Worm (Caenorhabditis elegans): ENCODE results near the gene Y73F8A.20.

Y73F8A.20 gene

ce11 chrIV:15377473-15377872 lies 787 bp upstream of the Y73F8A.20 start:
- TF ChIP-seq tbx-8 (GFP tag; optimal IDR thresholded peaks at IDR 0.05), result no peak
- no peak for TF ChIP-seq snpc-4 (tag; optimal IDR thresholded peaks at IDR 0.05)
- TF ChIP-seq elt-3 (tag; optimal IDR thresholded peaks at IDR 0.05), result no peak

DNA sequence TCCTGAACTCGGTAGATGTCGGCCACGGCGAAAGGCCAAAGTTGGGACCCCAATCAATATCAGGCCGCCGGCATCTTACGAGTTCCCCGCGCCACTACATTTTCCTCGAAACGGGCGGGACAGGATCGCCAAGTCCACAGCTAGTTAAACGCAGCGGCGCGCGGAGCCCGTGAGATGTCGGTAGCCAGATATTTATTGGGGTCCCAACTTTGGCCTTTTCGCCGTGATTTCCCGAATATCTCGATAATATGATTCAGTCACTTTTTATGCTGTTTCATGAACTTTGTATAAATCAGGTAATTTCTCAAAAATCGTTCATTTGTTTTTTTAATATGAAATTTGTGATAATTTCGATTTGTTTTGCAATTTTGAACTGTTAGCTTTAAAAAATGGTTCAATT lies 3.6 kb downstream of the Y73F8A.20 start:
- TF ChIP-seq ceh-43 (GFP tag; optimal IDR thresholded peaks at IDR 0.05) (no peak), ztf-11 (tag; optimal IDR thresholded peaks at IDR 0.05) (no peak), nhr-237 (tag; optimal IDR thresholded peaks at IDR 0.05) (no peak), ceh-39 (tag; optimal IDR thresholded peaks at IDR 0.05) (no peak), mls-2 (tag; optimal IDR thresholded peaks at IDR 0.05) (no peak), cnd-1 (tag; optimal IDR thresholded peaks at IDR 0.05) (no peak), zip-8 (tag; optimal IDR thresholded peaks at IDR 0.05) (no peak), hlh-1 (tag; optimal IDR thresholded peaks at IDR 0.05) (no peak), unc-62 (GFP tag; optimal IDR thresholded peaks at IDR 0.05) (no peak), nhr-12 (tag; optimal IDR thresholded peaks at IDR 0.05) (no peak), mab-5 (tag; optimal IDR thresholded peaks at IDR 0.05) (no peak), ces-1 (GFP tag; optimal IDR thresholded peaks at IDR 0.05) (no peak), bed-3 (GFP tag; optimal IDR thresholded peaks at IDR 0.05) (no peak), unc-120 (tag; optimal IDR thresholded peaks at IDR 0.05; ENCODE audit: poor library complexity, severe bottlenecking) (no peak), lsy-2 (tag; optimal IDR thresholded peaks at IDR 0.05) (no peak)

DNA sequence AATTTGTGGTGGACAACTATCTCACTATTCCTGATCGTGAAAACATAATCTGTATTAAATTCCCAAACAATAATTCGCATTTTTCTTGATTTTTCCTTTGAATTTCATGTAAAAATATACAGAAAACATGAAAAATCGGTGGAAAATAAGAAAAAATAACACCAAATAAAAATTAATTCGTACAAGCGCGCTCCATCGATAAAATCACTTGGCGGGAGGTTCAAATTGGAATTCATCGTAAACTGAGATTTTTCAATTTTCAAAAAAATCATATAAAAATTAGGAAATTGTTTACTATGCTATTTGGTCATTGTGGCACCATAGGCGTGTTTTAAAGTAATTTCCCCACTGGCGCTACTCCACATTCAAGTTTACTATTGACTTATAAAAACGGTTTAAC lies 4.3 kb downstream of the Y73F8A.20 start:
- TF ChIP-seq lsy-2 (tag; optimal IDR thresholded peaks at IDR 0.05) (no peak), nhr-2 (tag; optimal IDR thresholded peaks at IDR 0.05) (no peak), ceh-83 (GFP tag; optimal IDR thresholded peaks at IDR 0.05) (no peak), hlh-1 (tag; optimal IDR thresholded peaks at IDR 0.05) (no peak), lin-13 (tag; optimal IDR thresholded peaks at IDR 0.05) (no peak), mep-1 (tag; optimal IDR thresholded peaks at IDR 0.05) (no peak), ces-1 (GFP tag; optimal IDR thresholded peaks at IDR 0.05) (no peak), pha-4 (tag; optimal IDR thresholded peaks at IDR 0.05) (no peak), drap-1 (GFP tag; optimal IDR thresholded peaks at IDR 0.05) (no peak), nhr-28 (tag; optimal IDR thresholded peaks at IDR 0.05) (no peak), M03D4.4 (tag; optimal IDR thresholded peaks at IDR 0.05) (no peak), elt-3 (tag; optimal IDR thresholded peaks at IDR 0.05) (no peak), bed-3 (GFP tag; optimal IDR thresholded peaks at IDR 0.05) (no peak), nhr-237 (tag; optimal IDR thresholded peaks at IDR 0.05) (no peak), lin-32 (GFP tag; optimal IDR thresholded peaks at IDR 0.05) (no peak), ceh-39 (tag; optimal IDR thresholded peaks at IDR 0.05) (no peak), ham-2 (GFP tag; optimal IDR thresholded peaks at IDR 0.05) (no peak), nhr-12 (tag; optimal IDR thresholded peaks at IDR 0.05) (no peak), mls-2 (tag; optimal IDR thresholded peaks at IDR 0.05) (no peak)

- no peak for TF ChIP-seq unc-39 (tag; optimal IDR thresholded peaks at IDR 0.05)
- no peak for TF ChIP-seq ceh-39 (tag; optimal IDR thresholded peaks at IDR 0.05)
- TF ChIP-seq cnd-1 (tag; optimal IDR thresholded peaks at IDR 0.05), result no peak
- TF ChIP-seq mab-5 (tag; optimal IDR thresholded peaks at IDR 0.05), result no peak
- no peak for TF ChIP-seq nhr-76 (tag; optimal IDR thresholded peaks at IDR 0.05)
- TF ChIP-seq unc-62 (GFP tag; optimal IDR thresholded peaks at IDR 0.05), result no peak
- TF ChIP-seq pha-4 (tag; optimal IDR thresholded peaks at IDR 0.05), result no peak
- no peak for TF ChIP-seq ceh-43 (GFP tag; optimal IDR thresholded peaks at IDR 0.05)
- TF ChIP-seq elt-3 (tag; optimal IDR thresholded peaks at IDR 0.05), result no peak
- TF ChIP-seq nhr-28 (tag; optimal IDR thresholded peaks at IDR 0.05), result no peak
- TF ChIP-seq elt-1 (tag; optimal IDR thresholded peaks at IDR 0.05; ENCODE audit: borderline replicate concordance, insufficient read depth), result no peak
- no peak for TF ChIP-seq M03D4.4 (tag; optimal IDR thresholded peaks at IDR 0.05)
- TF ChIP-seq lin-32 (GFP tag; optimal IDR thresholded peaks at IDR 0.05), result no peak
- no peak for TF ChIP-seq sptf-1 (tag; optimal IDR thresholded peaks at IDR 0.05)
Observed at ce11 chrIV:15385181-15385580, 6.9 kb downstream of the Y73F8A.20 start.

DNA sequence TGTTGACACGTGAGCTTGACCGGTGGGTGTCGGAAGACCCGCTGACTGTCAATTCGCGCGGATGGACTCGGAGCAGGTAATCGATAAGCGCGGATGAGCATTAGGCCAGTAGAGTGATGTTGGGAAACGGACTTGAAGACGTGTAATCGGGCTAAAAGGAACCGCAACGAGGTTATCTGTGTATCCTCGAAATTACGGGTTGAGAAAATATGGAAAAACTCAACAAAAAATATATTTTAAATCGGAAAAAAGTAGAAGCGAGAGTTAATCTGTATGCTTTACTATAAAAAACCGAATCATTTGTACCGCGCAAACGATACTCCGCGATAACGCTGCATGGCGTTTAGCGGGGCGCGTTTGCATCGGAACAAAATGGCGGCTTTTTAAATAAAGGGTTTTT lies 12.7 kb downstream of the Y73F8A.20 start, which contains the start of gene Y73F8A.1159:
TSS of gene Y73F8A.1159 (minus strand) at position 101 of the 400 bp plus-strand sequence.
- TF ChIP-seq pha-4 (tag; optimal IDR thresholded peaks at IDR 0.05), result no peak
- no peak for TF ChIP-seq snpc-4 (tag; optimal IDR thresholded peaks at IDR 0.05)
- no peak for TF ChIP-seq nhr-76 (tag; optimal IDR thresholded peaks at IDR 0.05)
- TF ChIP-seq ceh-83 (GFP tag; optimal IDR thresholded peaks at IDR 0.05), result no peak
- TF ChIP-seq zip-8 (tag; optimal IDR thresholded peaks at IDR 0.05), result no peak
- no peak for TF ChIP-seq cnd-1 (tag; optimal IDR thresholded peaks at IDR 0.05)
- no peak for TF ChIP-seq unc-120 (tag; optimal IDR thresholded peaks at IDR 0.05; ENCODE audit: poor library complexity, severe bottlenecking)
- no peak for TF ChIP-seq drap-1 (GFP tag; optimal IDR thresholded peaks at IDR 0.05)
- no peak for TF ChIP-seq tbx-8 (GFP tag; optimal IDR thresholded peaks at IDR 0.05)
- no peak for TF ChIP-seq elt-1 (tag; optimal IDR thresholded peaks at IDR 0.05; ENCODE audit: borderline replicate concordance, insufficient read depth)
